Fruit fly (Drosophila melanogaster) whole organism: ENCODE data around the gene CG6664.

ENCODE experiments used
- CG8478 ChIP-seq: fragments of >200 bp; optimal IDR thresholded peaks from 2 replicates; lab custom pipeline; 2018; ENCODE audit warnings: inconsistent platforms
- Dll ChIP-seq: fragments of >200 bp; optimal IDR thresholded peaks from 2 replicates; lab custom pipeline; 2017
- EcR ChIP-seq, 2 experiments: fragments of >200 bp; optimal IDR thresholded peaks; 2 replicates each; lab custom pipeline; 2017; ENCODE audit warnings: missing biosample characterization in 2 of 2, missing genetic modification characterization in 2 of 2, missing genetic modification reagents in 2 of 2
- psq ChIP-seq: fragments of >200 bp; optimal IDR thresholded peaks from 2 replicates; lab custom pipeline; 2017
- usp ChIP-seq: fragments of >200 bp; optimal IDR thresholded peaks from 2 replicates; lab custom pipeline; 2017; ENCODE audit warnings: missing biosample characterization, missing genetic modification characterization, mixed read lengths

- TF ChIP-seq usp (GFP tag; lab: Kevin White, UChicago), result no peak
- TF ChIP-seq CG8478 (lab: Kevin White, UChicago), result no peak
- no peak for TF ChIP-seq Dll
- no peak for TF ChIP-seq psq
- TF ChIP-seq EcR (GFP tag; optimal IDR thresholded peaks at IDR 0.05; lab: Kevin White, UChicago), result no peak
These were observed 36.5 kb upstream of the CG6664 start for dm6 chr3L:17052388-17052905.
